Fruit fly (Drosophila melanogaster): ENCODE results near the gene CG18558.

DNA sequence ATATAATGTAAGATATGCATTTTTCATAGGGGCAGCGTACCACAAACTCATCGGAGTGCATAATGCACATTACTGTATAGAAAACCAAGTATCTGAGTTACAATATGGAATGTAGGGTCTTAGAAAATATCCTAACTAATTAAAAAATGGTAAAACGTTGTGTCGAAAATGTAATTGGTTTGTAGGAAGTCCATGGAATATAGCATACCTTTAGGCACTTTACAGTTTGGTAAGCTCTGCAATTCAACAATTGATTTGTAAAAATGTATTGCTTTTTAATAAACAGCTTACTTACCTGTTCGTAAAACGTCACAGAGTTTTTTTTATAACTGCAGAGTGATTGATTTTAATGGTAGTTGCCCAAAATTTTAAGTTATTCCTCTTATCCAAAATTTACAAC, 32.2 kb downstream of the CG18558 start, which contains the start of gene CG2964:
- TF ChIP-seq CG8478 (optimal IDR thresholded peaks at IDR 0.05) (no peak), CTCF (optimal IDR thresholded peaks at IDR 0.05) (no peak)

Data from S2 (cell line).